Worm (Caenorhabditis elegans) whole organism, L3 larva: ENCODE measurements around the gene cnt-2.
A peak's percentile ranks its signal among the peaks of the same experiment; 100 is the strongest.

Source experiments
- R02D3.7 ChIP-seq: fragments of 150-350 bp; optimal IDR thresholded peaks from 2 replicates; lab custom pipeline; 2014; ENCODE audit warnings: missing biosample characterization, missing genetic modification characterization
- ZK546.5 ChIP-seq: sonication (generic microtip); optimal IDR thresholded peaks from 2 replicates; lab custom pipeline; 2017; ENCODE audit warnings: missing biosample characterization, missing genetic modification characterization
- aly-2 ChIP-seq: fragments of 150-350 bp; optimal IDR thresholded peaks from 2 replicates; lab custom pipeline; 2014; ENCODE audit warnings: missing biosample characterization, missing genetic modification characterization
- ama-1 ChIP-seq: fragments of 150-350 bp; optimal IDR thresholded peaks from 2 replicates; lab custom pipeline; 2018
- ceh-16 ChIP-seq: sonication (generic microtip); optimal IDR thresholded peaks from 2 replicates; lab custom pipeline; 2017; ENCODE audit warnings: missing biosample characterization, missing genetic modification characterization
- ceh-28 ChIP-seq: fragments of 150-350 bp; optimal IDR thresholded peaks from 2 replicates; lab custom pipeline; 2014; ENCODE audit warnings: missing biosample characterization, missing genetic modification reagents, missing genetic modification characterization
- ceh-82 ChIP-seq: fragments of 150-350 bp; optimal IDR thresholded peaks from 2 replicates; lab custom pipeline; 2014; ENCODE audit warnings: missing biosample characterization, missing genetic modification characterization
- ceh-9 ChIP-seq: sonication (generic microtip); optimal IDR thresholded peaks from 2 replicates; lab custom pipeline; 2018; ENCODE audit warnings: missing biosample characterization, missing genetic modification characterization
- daf-12 ChIP-seq: fragments of 150-350 bp; optimal IDR thresholded peaks from 2 replicates; lab custom pipeline; 2014; ENCODE audit warnings: missing biosample characterization, missing genetic modification reagents, missing genetic modification characterization
- egl-27 ChIP-seq: sonication (generic microtip); optimal IDR thresholded peaks from 4 replicates; lab custom pipeline; 2017; ENCODE audit warnings: missing biosample characterization, missing genetic modification reagents, missing genetic modification characterization
- egl-5 ChIP-seq: fragments of 150-350 bp; optimal IDR thresholded peaks from 2 replicates; lab custom pipeline; 2017; ENCODE audit warnings: missing biosample characterization, missing genetic modification reagents, missing genetic modification characterization, inconsistent platforms
- elt-1 ChIP-seq: fragments of 150-350 bp; optimal IDR thresholded peaks from 2 replicates; lab custom pipeline; 2014; ENCODE audit warnings: missing biosample characterization, missing genetic modification characterization
- elt-2 ChIP-seq: sonication (generic microtip); optimal IDR thresholded peaks from 2 replicates; lab custom pipeline; 2016; ENCODE audit warnings: missing genetic modification reagents, mild to moderate bottlenecking, missing genetic modification characterization, missing compliant biosample characterization
- elt-3 ChIP-seq, 3 experiments: fragments of 150-350 bp in 1 of 3; sonication (generic microtip) in 2 of 3; optimal IDR thresholded peaks; 2 replicates in 2 of 3; 4 replicates in 1 of 3; lab custom pipeline; 2014 to 2017; ENCODE audit warnings: missing biosample characterization in 3 of 3, missing genetic modification characterization in 3 of 3
- eor-1 ChIP-seq, 2 experiments: fragments of 150-350 bp; optimal IDR thresholded peaks; 2 replicates each; lab custom pipeline; 2014 to 2018; ENCODE audit warnings: missing biosample characterization in 2 of 2, missing genetic modification characterization in 2 of 2
- fkh-10 ChIP-seq: sonication (generic microtip); optimal IDR thresholded peaks from 2 replicates; lab custom pipeline; 2017; ENCODE audit warnings: missing biosample characterization, missing genetic modification reagents, missing genetic modification characterization
- fkh-2 ChIP-seq: fragments of 150-350 bp; optimal IDR thresholded peaks from 2 replicates; lab custom pipeline; 2014; ENCODE audit warnings: missing biosample characterization, missing genetic modification reagents, missing genetic modification characterization
- fos-1 ChIP-seq: fragments of 150-350 bp; optimal IDR thresholded peaks from 2 replicates; lab custom pipeline; 2014; ENCODE audit warnings: missing biosample characterization, missing genetic modification characterization
- hmg-11 ChIP-seq: sonication (generic microtip); optimal IDR thresholded peaks from 2 replicates; lab custom pipeline; 2016; ENCODE audit warnings: missing genetic modification characterization, missing compliant biosample characterization
- jun-1 ChIP-seq: fragments of 150-350 bp; optimal IDR thresholded peaks from 2 replicates; lab custom pipeline; 2014; ENCODE audit warnings: missing biosample characterization, missing genetic modification reagents, missing genetic modification characterization
- lin-15B ChIP-seq: fragments of 150-350 bp; optimal IDR thresholded peaks from 2 replicates; lab custom pipeline; 2014; ENCODE audit warnings: missing biosample characterization, missing genetic modification characterization
- lin-39 ChIP-seq: fragments of 150-350 bp; optimal IDR thresholded peaks from 2 replicates; lab custom pipeline; 2018; ENCODE audit warnings: missing biosample characterization, missing genetic modification reagents, missing genetic modification characterization
- lsy-12 ChIP-seq: sonication (generic microtip); optimal IDR thresholded peaks from 2 replicates; lab custom pipeline; 2016; ENCODE audit warnings: mild to moderate bottlenecking, missing genetic modification characterization, missing compliant biosample characterization
- mdl-1 ChIP-seq: fragments of 150-350 bp; optimal IDR thresholded peaks from 2 replicates; lab custom pipeline; 2014; ENCODE audit warnings: missing biosample characterization, missing genetic modification characterization
- mml-1 ChIP-seq: fragments of 150-350 bp; sonication (generic microtip); optimal IDR thresholded peaks from 3 replicates; lab custom pipeline; 2014; ENCODE audit warnings: missing biosample characterization, missing genetic modification characterization
- nfya-1 ChIP-seq: sonication (generic microtip); optimal IDR thresholded peaks from 2 replicates; lab custom pipeline; 2017; ENCODE audit warnings: missing genetic modification characterization, mild to moderate bottlenecking, missing compliant biosample characterization, antibody characterized with exemption, moderate library complexity; ENCODE audit not compliant: insufficient read depth
- nhr-11 ChIP-seq: fragments of 150-350 bp; optimal IDR thresholded peaks from 2 replicates; lab custom pipeline; 2014; ENCODE audit warnings: missing biosample characterization, missing genetic modification characterization
- nhr-12 ChIP-seq: fragments of 150-350 bp; optimal IDR thresholded peaks from 2 replicates; lab custom pipeline; 2014; ENCODE audit warnings: missing biosample characterization, missing genetic modification characterization
- nhr-23 ChIP-seq: fragments of 150-350 bp; optimal IDR thresholded peaks from 2 replicates; lab custom pipeline; 2014; ENCODE audit warnings: missing biosample characterization, missing genetic modification reagents, missing genetic modification characterization
- nhr-237 ChIP-seq: fragments of 150-350 bp; optimal IDR thresholded peaks from 2 replicates; lab custom pipeline; 2014; ENCODE audit warnings: missing biosample characterization, missing genetic modification characterization
- nhr-25 ChIP-seq: sonication (generic microtip); optimal IDR thresholded peaks from 2 replicates; lab custom pipeline; 2017; ENCODE audit warnings: missing biosample characterization, missing genetic modification characterization
- nhr-28 ChIP-seq: fragments of 150-350 bp; optimal IDR thresholded peaks from 2 replicates; lab custom pipeline; 2014; ENCODE audit warnings: missing biosample characterization, missing genetic modification characterization
- nhr-43 ChIP-seq: sonication (generic microtip); optimal IDR thresholded peaks from 2 replicates; lab custom pipeline; 2016; ENCODE audit warnings: mild to moderate bottlenecking, missing genetic modification characterization, missing compliant biosample characterization; ENCODE audit not compliant: poor library complexity, severe bottlenecking
- nhr-67 ChIP-seq: fragments of 150-350 bp; optimal IDR thresholded peaks from 2 replicates; lab custom pipeline; 2014; ENCODE audit warnings: missing biosample characterization, missing genetic modification characterization
- nhr-76 ChIP-seq: fragments of 150-350 bp; sonication (generic microtip); optimal IDR thresholded peaks from 5 replicates; lab custom pipeline; 2014; ENCODE audit warnings: missing biosample characterization, missing genetic modification characterization
- nhr-77 ChIP-seq: fragments of 150-350 bp; optimal IDR thresholded peaks from 2 replicates; lab custom pipeline; 2014; ENCODE audit warnings: missing biosample characterization, missing genetic modification characterization
- pha-4 ChIP-seq: fragments of 150-350 bp; optimal IDR thresholded peaks from 2 replicates; lab custom pipeline; 2014; ENCODE audit warnings: missing biosample characterization, missing genetic modification reagents, missing genetic modification characterization
- pqm-1 ChIP-seq: fragments of 150-350 bp; optimal IDR thresholded peaks from 2 replicates; lab custom pipeline; 2017; ENCODE audit warnings: missing biosample characterization, missing genetic modification characterization, inconsistent platforms
- sea-2 ChIP-seq: fragments of 150-350 bp; sonication (generic microtip); optimal IDR thresholded peaks from 4 replicates; lab custom pipeline; 2014; ENCODE audit warnings: missing biosample characterization, missing genetic modification reagents, missing genetic modification characterization
- skn-1 ChIP-seq: fragments of 150-350 bp; optimal IDR thresholded peaks from 2 replicates; lab custom pipeline; 2014; ENCODE audit warnings: missing biosample characterization, missing genetic modification characterization
- snpc-4 ChIP-seq: fragments of 150-350 bp; optimal IDR thresholded peaks from 2 replicates; lab custom pipeline; 2014; ENCODE audit warnings: missing biosample characterization, missing genetic modification characterization
- tbx-2 ChIP-seq: sonication (generic microtip); optimal IDR thresholded peaks from 2 replicates; lab custom pipeline; 2016; ENCODE audit warnings: mild to moderate bottlenecking, missing genetic modification characterization, missing compliant biosample characterization
- unc-39 ChIP-seq: sonication (generic microtip); optimal IDR thresholded peaks from 4 replicates; lab custom pipeline; 2017; ENCODE audit warnings: missing biosample characterization, missing genetic modification characterization
- unc-62 ChIP-seq: fragments of 150-350 bp; sonication (generic microtip); optimal IDR thresholded peaks from 4 replicates; lab custom pipeline; 2014; ENCODE audit warnings: missing biosample characterization, missing genetic modification reagents, missing genetic modification characterization
- zag-1 ChIP-seq: fragments of 150-350 bp; optimal IDR thresholded peaks from 2 replicates; lab custom pipeline; 2014; ENCODE audit warnings: missing biosample characterization, missing genetic modification characterization
- ztf-11 ChIP-seq: fragments of 150-350 bp; optimal IDR thresholded peaks from 2 replicates; lab custom pipeline; 2014; ENCODE audit warnings: missing biosample characterization, missing genetic modification characterization
- ztf-4 ChIP-seq: fragments of 150-350 bp; optimal IDR thresholded peaks from 2 replicates; lab custom pipeline; 2014; ENCODE audit warnings: missing biosample characterization, missing genetic modification characterization

The cnt-2 gene

ce11 chrIII:10624564-10624963, 30.3 kb upstream of the cnt-2 start (continued):
- TF ChIP-seq fkh-10 (GFP tag; lab: Kevin White, UChicago), result no peak
- no peak for TF ChIP-seq mml-1 (tag; lab: Kevin White, UChicago)
- TF ChIP-seq, all 47 proteins: peak for 9

ce11 chrIII:10628360-10628759, 26.5 kb upstream of the cnt-2 start:
- TF ChIP-seq mdl-1 (tag; lab: Kevin White, UChicago), result peak; percentile 30
- no peak for TF ChIP-seq tbx-2 (tag; lab: Kevin White, UChicago)
- TF ChIP-seq pha-4, result peak; percentile 71
- no peak for TF ChIP-seq unc-62 (GFP tag; lab: Kevin White, UChicago)
- no peak for TF ChIP-seq fkh-10 (GFP tag; lab: Kevin White, UChicago)
- no peak for TF ChIP-seq ceh-9 (tag; lab: Kevin White, UChicago)
- TF ChIP-seq nhr-12 (tag; lab: Kevin White, UChicago), result no peak
- TF ChIP-seq nhr-237, result no peak
- no peak for TF ChIP-seq ama-1 (lab: Kevin White, UChicago)
- no peak for TF ChIP-seq R02D3.7 (tag; lab: Kevin White, UChicago)
- TF ChIP-seq egl-5 (tag; lab: Kevin White, UChicago), result no peak
- no peak for TF ChIP-seq nhr-28 (tag; lab: Kevin White, UChicago)
- TF ChIP-seq ceh-82 (tag; lab: Kevin White, UChicago), result no peak
- TF ChIP-seq ztf-11 (tag; lab: Kevin White, UChicago), result no peak
- no peak for TF ChIP-seq eor-1 (tag; optimal IDR thresholded peaks at IDR 0.05; lab: Kevin White, UChicago)
- no peak for TF ChIP-seq nhr-67 (tag; lab: Kevin White, UChicago)
- no peak for TF ChIP-seq elt-3 (tag; optimal IDR thresholded peaks at IDR 0.05; lab: Kevin White, UChicago)
- TF ChIP-seq ztf-4 (tag; lab: Kevin White, UChicago), result no peak
- no peak for TF ChIP-seq egl-27 (tag; lab: Kevin White, UChicago)
- no peak for TF ChIP-seq sea-2 (GFP tag; lab: Kevin White, UChicago)
- no peak for TF ChIP-seq lin-39 (tag; lab: Kevin White, UChicago)
- no peak for TF ChIP-seq nhr-76
- no peak for TF ChIP-seq snpc-4
- peak; percentile 39 for TF ChIP-seq pqm-1 (tag; lab: Kevin White, UChicago)
- no peak for TF ChIP-seq aly-2 (tag; lab: Kevin White, UChicago)
- no peak for TF ChIP-seq lin-15B (tag; lab: Kevin White, UChicago)
- TF ChIP-seq nhr-77 (tag; lab: Kevin White, UChicago), result no peak
- TF ChIP-seq nfya-1 (tag; lab: Kevin White, UChicago), result peak; percentile 60
- TF ChIP-seq nhr-11 (tag; lab: Kevin White, UChicago), result no peak
- no peak for TF ChIP-seq ZK546.5 (tag; lab: Kevin White, UChicago)
- TF ChIP-seq nhr-23 (tag; lab: Kevin White, UChicago), result peak; percentile 16
- TF ChIP-seq jun-1 (tag; lab: Kevin White, UChicago), result no peak
- peak; percentile 22 for TF ChIP-seq nhr-43 (tag; lab: Kevin White, UChicago)
- TF ChIP-seq elt-2, result peak; percentile 52
- TF ChIP-seq fos-1, result no peak
- no peak for TF ChIP-seq ceh-16 (tag; lab: Kevin White, UChicago)
- TF ChIP-seq daf-12, result no peak
- TF ChIP-seq lsy-12 (tag; lab: Kevin White, UChicago), result no peak
- no peak for TF ChIP-seq zag-1 (tag; lab: Kevin White, UChicago)
- TF ChIP-seq hmg-11 (tag; lab: Kevin White, UChicago), result peak; percentile 76
- no peak for TF ChIP-seq mml-1 (tag; lab: Kevin White, UChicago)
- TF ChIP-seq skn-1 (tag; lab: Kevin White, UChicago), result no peak
- TF ChIP-seq elt-1, result no peak
- no peak for TF ChIP-seq unc-39 (tag; lab: Kevin White, UChicago)
- TF ChIP-seq fkh-2 (tag; lab: Kevin White, UChicago), result no peak
- no peak for TF ChIP-seq nhr-25 (tag; lab: Kevin White, UChicago)
- TF ChIP-seq ceh-28, result no peak
